Worm (Caenorhabditis elegans) whole organism, dauer: ENCODE measurements around the gene frm-5.1.
"Not testable (repeated sequence)": the region's sequence is repeated elsewhere in the genome, so short reads cannot be mapped to it uniquely, and the experiment has no call there.

ENCODE experiments used
- unc-62 ChIP-seq: sonication (generic microtip); optimal IDR thresholded peaks from 2 replicates; lab custom pipeline; 2017; ENCODE audit warnings: missing biosample characterization, missing genetic modification reagents, missing genetic modification characterization

Gene frm-5.1

ce11 chrIV:48780-49179 is at the start of gene frm-5.1:
Gene frm-5.1 (minus strand): TSS chrIV:48880.
- TF ChIP-seq unc-62 = no peak

ce11 chrIV:97681-98080 is 49.0 kb upstream of the frm-5.1 start:
- no peak for TF ChIP-seq unc-62

ce11 chrIV:91680-92079 is 43.0 kb upstream of the frm-5.1 start, which contains the start of gene tpa-1:
Gene tpa-1 (plus strand): TSS chrIV:91980.
- no peak for TF ChIP-seq unc-62

ce11 chrIV:89991-90390 is 41.3 kb upstream of the frm-5.1 start, which contains the start of gene scl-23:
Gene scl-23 (minus strand): TSS chrIV:90091.
- no peak for TF ChIP-seq unc-62

- no peak for TF ChIP-seq unc-62
These were observed 38.1 kb upstream of the frm-5.1 start for ce11 chrIV:86744-87143.

ce11 chrIV:82309-82708 is 33.6 kb upstream of the frm-5.1 start:
- TF ChIP-seq unc-62 = no peak

ce11 chrIV:81428-81827 is 32.7 kb upstream of the frm-5.1 start:
- TF ChIP-seq unc-62 = no peak

ce11 chrIV:80943-81342 is 32.3 kb upstream of the frm-5.1 start:
- no peak for TF ChIP-seq unc-62

ce11 chrIV:79205-79604 is 30.5 kb upstream of the frm-5.1 start, which contains the start of gene T05C7.9:
Gene T05C7.9 (plus strand): TSS chrIV:79276.
- no peak for TF ChIP-seq unc-62

- TF ChIP-seq unc-62 = no peak
These were observed 29.5 kb upstream of the frm-5.1 start for ce11 chrIV:78206-78605.

ce11 chrIV:77421-77820 is 28.7 kb upstream of the frm-5.1 start:
- no peak for TF ChIP-seq unc-62

- no peak for TF ChIP-seq unc-62
These were observed 27.4 kb upstream of the frm-5.1 start, which contains the start of gene T05C7.8 for ce11 chrIV:76070-76469. Gene T05C7.8 (plus strand): TSS chrIV:76370.

- no peak for TF ChIP-seq unc-62
These were observed 24.5 kb upstream of the frm-5.1 start for ce11 chrIV:73175-73574.

ce11 chrIV:71266-71665 is 22.6 kb upstream of the frm-5.1 start:
- TF ChIP-seq unc-62 = no peak

- TF ChIP-seq unc-62 = not testable (repeated sequence)
These were observed 12.8 kb upstream of the frm-5.1 start, which contains the start of gene T05C7.7 for ce11 chrIV:61448-61847. Gene T05C7.7 (plus strand): TSS chrIV:61748.

ce11 chrIV:58818-59217 is 10.1 kb upstream of the frm-5.1 start, which contains the start of gene T05C7.5:
Gene T05C7.5 (minus strand): TSS chrIV:58918.
- TF ChIP-seq unc-62 = no peak

ce11 chrIV:53539-53938 is 4.9 kb upstream of the frm-5.1 start, which contains the start of gene T05C7.4:
Gene T05C7.4 (minus strand): TSS chrIV:53639.
- no peak for TF ChIP-seq unc-62

ce11 chrIV:51219-51618 is 2.5 kb upstream of the frm-5.1 start:
- TF ChIP-seq unc-62 = no peak

ce11 chrIV:341-740 is 48.3 kb downstream of the frm-5.1 start, which contains the start of gene frm-5.2:
Gene frm-5.2 (plus strand): TSS chrIV:641.
- TF ChIP-seq unc-62 = not testable (repeated sequence)
